ENCODE assay signal across 7 worm cellular contexts in genomic region chrIV:10502345-10502744, ce11.
TF ChIP-seq lines count a peak whose summit lies in the region.

No protein-coding gene starts in this region.

TF ChIP-seq in whole organism, L1 larva, 84 proteins besides CTCF, POLR2A, EP300 and RAD21 (continues in another document):
- TF ChIP-seq nhr-19 (GFP tag; conservative IDR thresholded peaks at IDR 0.05; lab: Robert Waterston, UW) = peak; percentile 50
- TF ChIP-seq rnt-1 (tag; optimal IDR thresholded peaks at IDR 0.05; lab: Kevin White, UChicago) = peak; percentile 68
- peak; percentile 9 for TF ChIP-seq dsc-1 (tag; optimal IDR thresholded peaks at IDR 0.05; lab: Kevin White, UChicago)
- no peak for TF ChIP-seq unc-30 (tag; optimal IDR thresholded peaks at IDR 0.05; lab: Kevin White, UChicago)
- TF ChIP-seq ceh-8 (GFP tag; optimal IDR thresholded peaks at IDR 0.05; lab: Kevin White, UChicago) = no peak
- peak; percentile 48 for TF ChIP-seq pax-3 (tag; optimal IDR thresholded peaks at IDR 0.05; lab: Kevin White, UChicago)
- TF ChIP-seq Y116A8C.19 (tag; optimal IDR thresholded peaks at IDR 0.05; lab: Kevin White, UChicago; ENCODE audit: borderline replicate concordance) = no peak
- no peak for TF ChIP-seq unc-130 (tag; optimal IDR thresholded peaks at IDR 0.05; lab: Kevin White, UChicago)
- no peak for TF ChIP-seq fkh-10 (GFP tag; optimal IDR thresholded peaks at IDR 0.05; lab: Kevin White, UChicago)
- TF ChIP-seq tbx-2 (tag; optimal IDR thresholded peaks at IDR 0.05; lab: Kevin White, UChicago) = no peak
- TF ChIP-seq lsy-2 (tag; optimal IDR thresholded peaks at IDR 0.05; lab: Kevin White, UChicago) = peak; percentile 4 to 64
- TF ChIP-seq sup-37 (GFP tag; optimal IDR thresholded peaks at IDR 0.05; lab: Kevin White, UChicago) = no peak
- TF ChIP-seq pag-3 (tag; optimal IDR thresholded peaks at IDR 0.05; lab: Kevin White, UChicago; ENCODE audit: borderline replicate concordance, insufficient read depth) = no peak

TF ChIP-seq in whole organism, L2 larva, 48 proteins besides CTCF, POLR2A, EP300 and RAD21 (continues in another document):
- TF ChIP-seq Y55F3AM.14 (GFP tag; optimal IDR thresholded peaks at IDR 0.05; lab: Kevin White, UChicago) (no peak), F13H6.1 (tag; optimal IDR thresholded peaks at IDR 0.05; lab: Kevin White, UChicago) (peak; percentile 71), blmp-1 (tag; optimal IDR thresholded peaks at IDR 0.05; lab: Kevin White, UChicago; ENCODE audit: insufficient read depth) (no peak), nhr-129 (tag; optimal IDR thresholded peaks at IDR 0.05; lab: Kevin White, UChicago) (peak; percentile 79), lsy-2 (tag; optimal IDR thresholded peaks at IDR 0.05; lab: Kevin White, UChicago) (peak in 1 of 2 experiments; percentile 50), ztf-4 (tag; optimal IDR thresholded peaks at IDR 0.05; lab: Kevin White, UChicago) (peak; percentile 38), sma-9 (GFP tag; optimal IDR thresholded peaks at IDR 0.05; lab: Kevin White, UChicago) (peak; percentile 77), sma-9 (tag; optimal IDR thresholded peaks at IDR 0.05; lab: Kevin White, UChicago) (no peak), alr-1 (tag; optimal IDR thresholded peaks at IDR 0.05; lab: Kevin White, UChicago) (no peak), C34F6.9 (tag; optimal IDR thresholded peaks at IDR 0.05; lab: Kevin White, UChicago) (peak; percentile 72), crh-2 (tag; optimal IDR thresholded peaks at IDR 0.05; lab: Kevin White, UChicago) (peak; percentile 82), nhr-23 (tag; optimal IDR thresholded peaks at IDR 0.05; lab: Kevin White, UChicago) (no peak), unc-55 (GFP tag; optimal IDR thresholded peaks at IDR 0.05; lab: Kevin White, UChicago) (peak; percentile 36)

TF ChIP-seq in whole organism, L3 larva, 47 proteins besides CTCF, POLR2A, EP300 and RAD21 (continues in another document):
- no peak for TF ChIP-seq tbx-2 (tag; optimal IDR thresholded peaks at IDR 0.05; lab: Kevin White, UChicago)
- TF ChIP-seq skn-1 (tag; optimal IDR thresholded peaks at IDR 0.05; lab: Kevin White, UChicago) = peak; percentile 76
- TF ChIP-seq ceh-28 (tag; optimal IDR thresholded peaks at IDR 0.05; lab: Kevin White, UChicago) = peak; percentile 59
- peak; percentile 96 for TF ChIP-seq pha-4 (tag; optimal IDR thresholded peaks at IDR 0.05; lab: Kevin White, UChicago)
- no peak for TF ChIP-seq fos-1 (tag; optimal IDR thresholded peaks at IDR 0.05; lab: Kevin White, UChicago)
- no peak for TF ChIP-seq nhr-237 (tag; optimal IDR thresholded peaks at IDR 0.05; lab: Kevin White, UChicago)
- peak; percentile 20 for TF ChIP-seq nhr-11 (tag; optimal IDR thresholded peaks at IDR 0.05; lab: Kevin White, UChicago)
- no peak for TF ChIP-seq fkh-2 (tag; optimal IDR thresholded peaks at IDR 0.05; lab: Kevin White, UChicago)
- no peak for TF ChIP-seq elt-1 (tag; optimal IDR thresholded peaks at IDR 0.05; lab: Kevin White, UChicago)
- TF ChIP-seq nhr-23 (tag; optimal IDR thresholded peaks at IDR 0.05; lab: Kevin White, UChicago) = no peak
- no peak for TF ChIP-seq hmg-11 (tag; optimal IDR thresholded peaks at IDR 0.05; lab: Kevin White, UChicago)
- peak; percentile 45 for TF ChIP-seq egl-5 (tag; optimal IDR thresholded peaks at IDR 0.05; lab: Kevin White, UChicago)
- no peak for TF ChIP-seq elt-3 (tag; optimal IDR thresholded peaks at IDR 0.05; lab: Kevin White, UChicago)
- peak; percentile 60 for TF ChIP-seq mdl-1 (tag; optimal IDR thresholded peaks at IDR 0.05; lab: Kevin White, UChicago)

TF ChIP-seq in whole organism, L4 larva, 104 proteins besides CTCF, POLR2A, EP300 and RAD21 (continues in another document):
- TF ChIP-seq nhr-25 (tag; optimal IDR thresholded peaks at IDR 0.05; lab: Kevin White, UChicago; ENCODE audit: borderline replicate concordance, insufficient read depth) (no peak), mep-1 (tag; optimal IDR thresholded peaks at IDR 0.05; lab: Kevin White, UChicago) (peak; percentile 47), pqm-1 (tag; optimal IDR thresholded peaks at IDR 0.05; lab: Kevin White, UChicago) (peak; percentile 76), egl-27 (tag; optimal IDR thresholded peaks at IDR 0.05; lab: Kevin White, UChicago) (no peak), arid-1 (GFP tag; conservative IDR thresholded peaks at IDR 0.05; lab: Robert Waterston, UW) (no peak), dmd-6 (GFP tag; IDR thresholded peaks at IDR 0.05; lab: Robert Waterston, UW) (peak; percentile 84), F37D6.2 (tag; optimal IDR thresholded peaks at IDR 0.05; lab: Kevin White, UChicago) (no peak), nhr-111 (GFP tag; optimal IDR thresholded peaks at IDR 0.05; lab: Kevin White, UChicago) (no peak), Y105C5A.15 (GFP tag; IDR thresholded peaks at IDR 0.05; lab: Robert Waterston, UW) (no peak), nhr-6 (tag; optimal IDR thresholded peaks at IDR 0.05; lab: Kevin White, UChicago) (peak; percentile 77), lin-38 (GFP tag; IDR thresholded peaks at IDR 0.05; lab: Robert Waterston, UW) (peak; percentile 26; the same call in 1 of the 2 replicates), dmd-9 (GFP tag; IDR thresholded peaks at IDR 0.05; lab: Robert Waterston, UW) (no peak), zip-11 (GFP tag; IDR thresholded peaks at IDR 0.05; lab: Robert Waterston, UW) (no peak), ceh-32 (tag; optimal IDR thresholded peaks at IDR 0.05; lab: Kevin White, UChicago; ENCODE audit: poor library complexity) (no peak)

TF ChIP-seq in whole organism, late embryonic, 69 proteins besides CTCF, POLR2A, EP300 and RAD21:
- peak; percentile 21 for TF ChIP-seq pqm-1 (tag; optimal IDR thresholded peaks at IDR 0.05; lab: Kevin White, UChicago)
- peak; percentile 5 for TF ChIP-seq nfya-1 (tag; optimal IDR thresholded peaks at IDR 0.05; lab: Kevin White, UChicago)
- TF ChIP-seq ttx-3 (tag; optimal IDR thresholded peaks at IDR 0.05; lab: Kevin White, UChicago) = no peak
- peak; percentile 39 for TF ChIP-seq elt-2 (tag; optimal IDR thresholded peaks at IDR 0.05; lab: Kevin White, UChicago)
- TF ChIP-seq unc-42 (tag; optimal IDR thresholded peaks at IDR 0.05; lab: Kevin White, UChicago) = peak; percentile 3
- no peak for TF ChIP-seq elt-4 (tag; optimal IDR thresholded peaks at IDR 0.05; lab: Kevin White, UChicago)

TF ChIP-seq in whole organism, mixed stage, embryonic, 35 proteins besides CTCF, POLR2A, EP300 and RAD21:
- TF ChIP-seq unc-62 (GFP tag; optimal IDR thresholded peaks at IDR 0.05; lab: Kevin White, UChicago) (no peak), lin-32 (GFP tag; optimal IDR thresholded peaks at IDR 0.05; lab: Kevin White, UChicago) (no peak), unc-120 (tag; optimal IDR thresholded peaks at IDR 0.05; lab: Kevin White, UChicago; ENCODE audit: poor library complexity, severe bottlenecking) (peak; percentile 4), hlh-1 (tag; optimal IDR thresholded peaks at IDR 0.05; lab: Kevin White, UChicago) (peak; percentile 13), nhr-76 (tag; optimal IDR thresholded peaks at IDR 0.05; lab: Kevin White, UChicago) (no peak)
TF ChIP-seq in whole organism, mixed stage, embryonic: peak in this region for 2.

TF ChIP-seq in whole organism, young adult, 124 proteins besides CTCF, POLR2A, EP300 and RAD21:
- TF ChIP-seq bed-2 (GFP tag; IDR thresholded peaks at IDR 0.05; lab: Robert Waterston, UW) (no peak), lsl-1 (GFP tag; optimal IDR thresholded peaks at IDR 0.05; lab: Kevin White, UChicago) (no peak), nhr-80 (tag; optimal IDR thresholded peaks at IDR 0.05; lab: Kevin White, UChicago) (peak; percentile 95), lin-40 (tag; optimal IDR thresholded peaks at IDR 0.05; lab: Kevin White, UChicago) (peak; percentile 10), sptf-2 (GFP tag; optimal IDR thresholded peaks at IDR 0.05; lab: Kevin White, UChicago) (no peak), let-607 (tag; optimal IDR thresholded peaks at IDR 0.05; lab: Kevin White, UChicago) (peak in 1 of 2 experiments; percentile 3), lin-54 (GFP tag; optimal IDR thresholded peaks at IDR 0.05; lab: Kevin White, UChicago) (peak; percentile 4), nfya-1 (tag; optimal IDR thresholded peaks at IDR 0.05; lab: Kevin White, UChicago; ENCODE audit: borderline replicate concordance, insufficient read depth) (no peak), hmg-1.2 (GFP tag; IDR thresholded peaks at IDR 0.05; lab: Robert Waterston, UW) (peak; percentile 43; the same call in 1 of the 2 replicates), B0035.1 (tag; optimal IDR thresholded peaks at IDR 0.05; lab: Kevin White, UChicago) (no peak), mel-28 (tag; optimal IDR thresholded peaks at IDR 0.05; lab: Kevin White, UChicago; ENCODE audit: borderline replicate concordance) (no peak), cebp-1 (GFP tag; IDR thresholded peaks at IDR 0.05; lab: Robert Waterston, UW) (no peak), cebp-1 (tag; optimal IDR thresholded peaks at IDR 0.05; lab: Kevin White, UChicago) (peak; percentile 56), tbp1 (GFP tag; optimal IDR thresholded peaks at IDR 0.05; lab: Kevin White, UChicago) (peak; percentile 39), ama-1 (optimal IDR thresholded peaks at IDR 0.05; lab: Kevin White, UChicago) (peak; percentile 33), ama-1 (GFP tag; optimal IDR thresholded peaks at IDR 0.05; lab: Kevin White, UChicago) (no peak), Y79H2A.3 (GFP tag; conservative IDR thresholded peaks at IDR 0.05; lab: Robert Waterston, UW) (no peak), snpc-1.3 (tag; optimal IDR thresholded peaks at IDR 0.05; lab: Kevin White, UChicago; ENCODE audit: insufficient read depth) (no peak), atf-7 (tag; optimal IDR thresholded peaks at IDR 0.05; lab: Kevin White, UChicago) (peak; percentile 15), madf-10 (tag; optimal IDR thresholded peaks at IDR 0.05; lab: Kevin White, UChicago) (peak; percentile 17), pha-4 (tag; optimal IDR thresholded peaks at IDR 0.05; lab: Kevin White, UChicago) (peak; percentile 63), attf-5 (GFP tag; optimal IDR thresholded peaks at IDR 0.05; lab: Kevin White, UChicago) (peak; percentile 65), ztf-22 (GFP tag; optimal IDR thresholded peaks at IDR 0.05; lab: Kevin White, UChicago) (peak; percentile 34), K12H6.12 (tag; optimal IDR thresholded peaks at IDR 0.05; lab: Kevin White, UChicago) (peak; percentile 32), snpc-3.4 (tag; optimal IDR thresholded peaks at IDR 0.05; lab: Kevin White, UChicago) (no peak), unc-130 (GFP tag; optimal IDR thresholded peaks at IDR 0.05; lab: Kevin White, UChicago) (no peak)
